Worm (Caenorhabditis elegans): ENCODE results near the gene F54B3.2.
A peak's percentile ranks its signal among the peaks of the same experiment; 100 is the strongest.
"Not testable (repeated sequence)": the region's sequence is repeated elsewhere in the genome, so short reads cannot be mapped to it uniquely, and the experiment has no call there.

The F54B3.2 gene

ce11 chrII:10303663-10304115 lies 33.7 kb upstream of the F54B3.2 start, which contains the start of gene vha-9 (continued):
- 0 out of 2 replicates have a peak, but pooled peaks have one; percentile 35 for TF ChIP-seq arid-1 (GFP tag; conservative IDR thresholded peaks at IDR 0.05)

- TF ChIP-seq saeg-2 (GFP tag; IDR thresholded peaks at IDR 0.05), result 0 out of 2 replicates have a peak, but pooled peaks have one; percentile 47
- no peak for TF ChIP-seq fkh-10 (GFP tag; optimal IDR thresholded peaks at IDR 0.05)
- peak; percentile 82 for TF ChIP-seq ama-1 (optimal IDR thresholded peaks at IDR 0.05)
- peak; percentile 16 for TF ChIP-seq dve-1 (tag; optimal IDR thresholded peaks at IDR 0.05; ENCODE audit: insufficient read depth)
- peak; percentile 17 for TF ChIP-seq dpl-1 (GFP tag; optimal IDR thresholded peaks at IDR 0.05)
- TF ChIP-seq nhr-102 (tag; optimal IDR thresholded peaks at IDR 0.05), result no peak
- TF ChIP-seq hlh-11 (tag; optimal IDR thresholded peaks at IDR 0.05), result peak; percentile 20
- TF ChIP-seq T26A8.4 (GFP tag; IDR thresholded peaks at IDR 0.05), result no peak
- TF ChIP-seq lin-15B (tag; optimal IDR thresholded peaks at IDR 0.05), result no peak
- TF ChIP-seq mep-1 (tag; optimal IDR thresholded peaks at IDR 0.05), result peak; percentile 32
- 0 out of 2 replicates have a peak, but pooled peaks have one; percentile 6 for TF ChIP-seq ctbp-1 (GFP tag; IDR thresholded peaks at IDR 0.05)
- TF ChIP-seq mes-2 (tag; optimal IDR thresholded peaks at IDR 0.05; ENCODE audit: poor library complexity, severe bottlenecking), result peak; percentile 16
- no peak for TF ChIP-seq sdz-12 (GFP tag; optimal IDR thresholded peaks at IDR 0.05)
- TF ChIP-seq set-16 (GFP tag; IDR thresholded peaks at IDR 0.05), result no peak
- no peak for TF ChIP-seq daf-8 (GFP tag; IDR thresholded peaks at IDR 0.05)
- 0 out of 2 replicates have a peak, but pooled peaks have one; percentile 52 for TF ChIP-seq Y75B8A.6 (GFP tag; IDR thresholded peaks at IDR 0.05)
- peak; percentile 66; the same call in 1 of the 2 replicates for TF ChIP-seq zfp-3 (GFP tag; conservative IDR thresholded peaks at IDR 0.05)
- TF ChIP-seq lin-39 (tag; optimal IDR thresholded peaks at IDR 0.05), result no peak
- TF ChIP-seq hlh-30 (tag; optimal IDR thresholded peaks at IDR 0.05; ENCODE audit: insufficient read depth), result peak; percentile 29
- no peak for TF ChIP-seq nhr-42 (GFP tag; IDR thresholded peaks at IDR 0.05)
- 0 out of 2 replicates have a peak, but pooled peaks have one; percentile 24 for TF ChIP-seq arid-1 (GFP tag; conservative IDR thresholded peaks at IDR 0.05)
- TF ChIP-seq daf-19 (GFP tag; conservative IDR thresholded peaks at IDR 0.05), result no peak
- TF ChIP-seq T20F7.1 (GFP tag; optimal IDR thresholded peaks at IDR 0.05), result peak; percentile 19
- peak in 1 of 2 experiments; percentile 31 for TF ChIP-seq lsy-2 (tag; optimal IDR thresholded peaks at IDR 0.05)
- no peak for TF ChIP-seq rbr-2 (tag; optimal IDR thresholded peaks at IDR 0.05)
- TF ChIP-seq F10B5.3 (tag; optimal IDR thresholded peaks at IDR 0.05), result no peak
- TF ChIP-seq mxl-3 (GFP tag; optimal IDR thresholded peaks at IDR 0.05), result no peak
Observed at ce11 chrII:10302646-10303045, 32.7 kb upstream of the F54B3.2 start, which contains the start of gene clpp-1. Gene clpp-1, minus strand, starts transcription at chrII:10302842.

ce11 chrII:10302141-10302574 lies 32.2 kb upstream of the F54B3.2 start:
- TF ChIP-seq aha-1 (tag) (peak; percentile 92), T26A8.4 (GFP tag; IDR thresholded peaks at IDR 0.05) (peak; percentile 73), dmd-6 (GFP tag; IDR thresholded peaks at IDR 0.05) (peak; percentile 30), mes-2 (tag; optimal IDR thresholded peaks at IDR 0.05; ENCODE audit: poor library complexity, severe bottlenecking) (peak; percentile 17), lin-38 (GFP tag; IDR thresholded peaks at IDR 0.05) (peak; percentile 74), lim-7 (GFP tag; IDR thresholded peaks at IDR 0.05) (0 out of 2 replicates have a peak, but pooled peaks have one; percentile 49), pha-4 (GFP tag; IDR thresholded peaks at IDR 0.05) (peak; percentile 72), set-16 (GFP tag; IDR thresholded peaks at IDR 0.05) (peak; percentile 58; the same call in 1 of the 2 replicates), F26F4.8 (GFP tag; conservative IDR thresholded peaks at IDR 0.05) (peak; percentile 67; the same call in 1 of the 2 replicates), hmg-1.1 (GFP tag; IDR thresholded peaks at IDR 0.05) (peak; percentile 49; the same call in 1 of the 2 replicates), madf-5 (GFP tag; IDR thresholded peaks at IDR 0.05) (0 out of 4 replicates have a peak, but pooled peaks of 1 of the 2 experiments have one; percentile 17), lin-1 (GFP tag; IDR thresholded peaks at IDR 0.05) (0 out of 2 replicates have a peak, but pooled peaks have one; percentile 18), Y48G9A.11 (GFP tag; IDR thresholded peaks at IDR 0.05) (0 out of 2 replicates have a peak, but pooled peaks have one; percentile 28), Y105C5A.15 (GFP tag; IDR thresholded peaks at IDR 0.05) (0 out of 2 replicates have a peak, but pooled peaks have one; percentile 2), snpc-1.2 (GFP tag; IDR thresholded peaks at IDR 0.05) (0 out of 2 replicates have a peak, but pooled peaks have one; percentile 68), vab-7 (GFP tag; IDR thresholded peaks at IDR 0.05) (peak; percentile 21; the same call in 1 of the 2 replicates), unc-130 (GFP tag; optimal IDR thresholded peaks at IDR 0.05) (peak; percentile 16), rbr-2 (tag; optimal IDR thresholded peaks at IDR 0.05) (peak; percentile 37), php-3 (GFP tag; IDR thresholded peaks at IDR 0.05) (0 out of 2 replicates have a peak, but pooled peaks have one; percentile 32), daf-16 (tag; optimal IDR thresholded peaks at IDR 0.05) (peak; percentile 43), spr-1 (tag; optimal IDR thresholded peaks at IDR 0.05) (peak; percentile 48), nhr-102 (tag; optimal IDR thresholded peaks at IDR 0.05) (peak; percentile 26)
- not testable (repeated sequence) for TF ChIP-seq pha-4 (tag; optimal IDR thresholded peaks at IDR 0.05); daf-16 (GFP tag; optimal IDR thresholded peaks at IDR 0.05)

All from whole organism, L4 larva.